Worm (Caenorhabditis elegans) whole organism, midembryonic: ENCODE data around the gene C27F2.6.

Source experiments
- cog-1 ChIP-seq: sonication (generic microtip); optimal IDR thresholded peaks from 2 replicates; lab custom pipeline; 2016; ENCODE audit warnings: missing genetic modification characterization, missing compliant biosample characterization
- flt-1 ChIP-seq: fragments of 200-800 bp; sonication (Bioruptor generic); IDR thresholded peaks from 2 replicates; pipeline ENCODE4 v1.3.6; 2022; ENCODE audit warnings: missing genetic modification characterization, missing compliant biosample characterization
- ztf-23 ChIP-seq: fragments of 200-800 bp; sonication (Bioruptor generic); IDR thresholded peaks from 2 replicates; pipeline ENCODE4 v1.3.6; 2022; ENCODE audit warnings: missing genetic modification reagents, missing genetic modification characterization, missing compliant biosample characterization
- ztf-29 ChIP-seq: fragments of 200-800 bp; sonication (Bioruptor generic); IDR thresholded peaks from 2 replicates; pipeline ENCODE4 v1.3.6; 2022; ENCODE audit warnings: missing genetic modification reagents, missing genetic modification characterization, missing compliant biosample characterization

DNA sequence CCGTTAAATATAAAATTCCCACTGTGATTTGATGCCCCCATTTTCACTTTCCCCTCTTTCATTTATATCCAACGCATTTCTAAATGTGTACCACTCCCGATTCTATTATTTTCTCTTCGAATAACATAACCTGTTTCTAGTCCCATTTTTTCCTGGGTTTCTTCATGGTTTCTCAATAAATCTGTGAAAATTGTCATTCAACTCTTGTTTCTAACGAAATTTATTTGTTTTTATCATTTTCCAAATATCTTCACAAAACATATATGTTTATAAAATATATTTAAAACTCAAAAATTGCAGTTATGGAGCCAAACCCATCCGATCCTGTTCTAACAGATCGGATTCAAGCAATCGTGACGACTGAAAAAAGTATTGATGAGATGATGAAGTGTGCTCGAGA, 40.7 kb upstream of the C27F2.6 start, which contains the start of gene mdt-11:
- TF ChIP-seq ztf-23 (no peak), cog-1 (tag; lab: Kevin White, UChicago) (no peak), ztf-29 (GFP tag; lab: Robert Waterston, UW) (no peak), flt-1 (GFP tag; lab: Robert Waterston, UW) (no peak)
